Worm (Caenorhabditis elegans): Measurements from ENCODE around the gene T19E7.6.

The T19E7.6 gene

DNA sequence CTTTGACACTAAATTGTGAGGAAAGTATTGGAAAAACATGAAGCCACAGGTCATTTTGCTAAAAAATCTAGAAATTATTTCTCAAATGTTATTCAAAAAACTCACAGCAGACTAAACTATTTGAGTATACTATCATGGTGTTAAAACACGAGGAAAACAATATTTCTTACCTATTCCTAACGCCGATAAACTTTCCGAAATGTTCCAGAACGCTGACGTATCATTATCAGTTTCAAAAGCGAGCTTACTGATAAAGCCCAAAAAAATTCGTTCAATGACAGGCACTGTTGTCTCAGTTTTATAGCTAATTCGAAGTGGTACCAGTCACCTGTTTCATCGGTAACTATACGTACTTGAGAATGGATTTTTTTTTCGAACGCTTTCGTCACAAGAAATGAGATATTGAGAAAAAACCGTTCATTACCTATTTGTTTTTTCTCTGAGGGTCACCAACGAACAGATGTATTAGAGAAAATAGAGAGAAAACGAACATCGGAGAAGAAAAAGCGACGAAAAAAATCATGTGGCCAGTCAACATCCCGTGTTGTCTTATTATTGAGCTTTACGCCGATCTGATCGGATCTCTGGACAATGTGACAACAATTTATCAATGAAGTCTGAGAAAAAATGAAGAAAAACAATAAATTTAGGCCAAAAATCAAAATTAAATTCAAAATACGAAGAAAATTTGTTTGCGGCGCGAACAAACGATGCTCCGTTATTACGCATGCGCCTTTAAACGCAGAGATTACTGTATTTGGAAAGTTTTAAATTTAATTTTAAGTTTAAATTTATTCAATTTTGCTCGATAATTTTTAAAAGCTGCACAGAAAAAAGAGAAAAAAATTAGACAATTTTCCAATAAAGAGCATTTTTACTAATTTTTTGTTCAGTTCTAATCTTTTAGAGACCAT, 2.9 kb downstream of the T19E7.6 start:
- TF ChIP-seq eor-1 (tag; optimal IDR thresholded peaks at IDR 0.05): no peak
- no peak for TF ChIP-seq lin-39 (tag; optimal IDR thresholded peaks at IDR 0.05)
- TF ChIP-seq nhr-28 (tag; optimal IDR thresholded peaks at IDR 0.05): no peak
- TF ChIP-seq nhr-11 (tag; optimal IDR thresholded peaks at IDR 0.05): no peak
- no peak for TF ChIP-seq lsy-12 (tag; optimal IDR thresholded peaks at IDR 0.05)
- TF ChIP-seq hmg-11 (tag; optimal IDR thresholded peaks at IDR 0.05): no peak
- TF ChIP-seq nhr-25 (tag; optimal IDR thresholded peaks at IDR 0.05): no peak
- TF ChIP-seq nhr-23 (tag; optimal IDR thresholded peaks at IDR 0.05): no peak
- TF ChIP-seq mdl-1 (tag; optimal IDR thresholded peaks at IDR 0.05): no peak
- peak; percentile 61 for TF ChIP-seq snpc-4 (tag; optimal IDR thresholded peaks at IDR 0.05)
- no peak for TF ChIP-seq nhr-12 (tag; optimal IDR thresholded peaks at IDR 0.05)
- TF ChIP-seq unc-39 (tag; optimal IDR thresholded peaks at IDR 0.05): no peak
- TF ChIP-seq nhr-43 (tag; optimal IDR thresholded peaks at IDR 0.05; ENCODE audit: poor library complexity, severe bottlenecking): no peak
- TF ChIP-seq ztf-4 (tag; optimal IDR thresholded peaks at IDR 0.05): no peak
- peak; percentile 8 for TF ChIP-seq jun-1 (tag; optimal IDR thresholded peaks at IDR 0.05)
- TF ChIP-seq unc-62 (GFP tag; optimal IDR thresholded peaks at IDR 0.05): no peak
- TF ChIP-seq ztf-11 (tag; optimal IDR thresholded peaks at IDR 0.05): no peak
- TF ChIP-seq ceh-82 (tag; optimal IDR thresholded peaks at IDR 0.05): no peak
- no peak for TF ChIP-seq fkh-2 (tag; optimal IDR thresholded peaks at IDR 0.05)
- no peak for TF ChIP-seq nhr-67 (tag; optimal IDR thresholded peaks at IDR 0.05)
- no peak for TF ChIP-seq fos-1 (tag; optimal IDR thresholded peaks at IDR 0.05)
- no peak for TF ChIP-seq egl-27 (tag; optimal IDR thresholded peaks at IDR 0.05)
- no peak for TF ChIP-seq aly-2 (tag; optimal IDR thresholded peaks at IDR 0.05)
- TF ChIP-seq nfya-1 (tag; optimal IDR thresholded peaks at IDR 0.05; ENCODE audit: insufficient read depth): no peak
- no peak for TF ChIP-seq ceh-28 (tag; optimal IDR thresholded peaks at IDR 0.05)
- TF ChIP-seq tbx-2 (tag; optimal IDR thresholded peaks at IDR 0.05): no peak
- no peak for TF ChIP-seq ceh-16 (tag; optimal IDR thresholded peaks at IDR 0.05)
- TF ChIP-seq skn-1 (tag; optimal IDR thresholded peaks at IDR 0.05): no peak
- TF ChIP-seq pha-4 (tag; optimal IDR thresholded peaks at IDR 0.05): peak; percentile 51
- TF ChIP-seq mml-1 (tag; optimal IDR thresholded peaks at IDR 0.05): no peak
- TF ChIP-seq nhr-237 (tag; optimal IDR thresholded peaks at IDR 0.05): no peak
- peak; percentile 25 for TF ChIP-seq ama-1 (optimal IDR thresholded peaks at IDR 0.05)
- no peak for TF ChIP-seq zag-1 (tag; optimal IDR thresholded peaks at IDR 0.05)
- TF ChIP-seq elt-1 (tag; optimal IDR thresholded peaks at IDR 0.05): no peak
- TF ChIP-seq egl-5 (tag; optimal IDR thresholded peaks at IDR 0.05): no peak
- TF ChIP-seq nhr-77 (tag; optimal IDR thresholded peaks at IDR 0.05): no peak
- no peak for TF ChIP-seq lin-15B (tag; optimal IDR thresholded peaks at IDR 0.05)
- no peak for TF ChIP-seq fkh-10 (GFP tag; optimal IDR thresholded peaks at IDR 0.05)
- TF ChIP-seq elt-2 (tag; optimal IDR thresholded peaks at IDR 0.05): peak; percentile 71
- peak; percentile 42 for TF ChIP-seq pqm-1 (tag; optimal IDR thresholded peaks at IDR 0.05)
- no peak for TF ChIP-seq elt-3 (tag; optimal IDR thresholded peaks at IDR 0.05)
- TF ChIP-seq R02D3.7 (tag; optimal IDR thresholded peaks at IDR 0.05): no peak
- TF ChIP-seq nhr-76 (tag; optimal IDR thresholded peaks at IDR 0.05): no peak
- no peak for TF ChIP-seq sea-2 (GFP tag; optimal IDR thresholded peaks at IDR 0.05)
- no peak for TF ChIP-seq daf-12 (tag; optimal IDR thresholded peaks at IDR 0.05)
- no peak for TF ChIP-seq ZK546.5 (tag; optimal IDR thresholded peaks at IDR 0.05)
- TF ChIP-seq ceh-9 (tag; optimal IDR thresholded peaks at IDR 0.05): no peak
